Worm (Caenorhabditis elegans): Measurements from ENCODE around the gene exos-7.

DNA sequence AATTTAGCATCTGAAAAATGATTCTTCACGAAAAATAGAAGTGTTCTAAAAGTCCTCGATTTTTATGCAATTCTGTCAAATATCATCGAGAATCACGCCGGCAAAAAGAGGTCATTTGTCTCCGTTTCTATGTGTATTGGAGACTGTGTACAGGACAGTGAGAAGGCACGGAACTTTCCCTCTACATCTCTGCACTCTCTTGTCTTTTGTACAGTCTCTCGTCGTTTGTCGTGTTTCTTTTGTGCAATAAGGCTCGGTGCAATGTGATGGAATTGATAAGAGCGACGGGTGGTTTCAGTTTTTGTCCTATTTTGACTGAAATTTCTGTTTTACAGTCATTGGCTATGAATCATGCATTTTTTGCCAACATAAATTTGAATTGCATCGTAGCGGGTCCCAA lies 6.8 kb upstream of the exos-7 start:
- no peak for TF ChIP-seq hif-1 (tag; optimal IDR thresholded peaks at IDR 0.05)
- TF ChIP-seq zfp-3 (GFP tag; conservative IDR thresholded peaks at IDR 0.05), result no peak
- no peak for TF ChIP-seq daf-12 (tag; optimal IDR thresholded peaks at IDR 0.05)
- TF ChIP-seq lin-13 (GFP tag; optimal IDR thresholded peaks at IDR 0.05), result no peak
- TF ChIP-seq mep-1 (tag; optimal IDR thresholded peaks at IDR 0.05), result peak; percentile 27
- TF ChIP-seq nhr-11 (tag; optimal IDR thresholded peaks at IDR 0.05), result no peak
- TF ChIP-seq gei-8 (GFP tag; optimal IDR thresholded peaks at IDR 0.05), result no peak
- TF ChIP-seq nhr-76 (tag; optimal IDR thresholded peaks at IDR 0.05), result no peak
- peak; percentile 84 for TF ChIP-seq dmd-6 (GFP tag; IDR thresholded peaks at IDR 0.05)
- no peak for TF ChIP-seq ama-1 (optimal IDR thresholded peaks at IDR 0.05)
- no peak for TF ChIP-seq snpc-4 (tag; optimal IDR thresholded peaks at IDR 0.05)
- TF ChIP-seq ces-1 (GFP tag; optimal IDR thresholded peaks at IDR 0.05), result no peak
- TF ChIP-seq F44E2.7 (GFP tag; IDR thresholded peaks at IDR 0.05), result no peak
- no peak for TF ChIP-seq mxl-2 (GFP tag; conservative IDR thresholded peaks at IDR 0.05)

Measured in whole organism, L4 larva.